Fruit fly (Drosophila melanogaster) S2 (cell line): ENCODE data around the gene Alms1b.

Experiments
- CG8478 ChIP-seq: fragments of >200 bp; optimal IDR thresholded peaks from 2 replicates; lab custom pipeline; 2018
- CTCF ChIP-seq, 2 experiments: fragments of >200 bp; optimal IDR thresholded peaks; 2 replicates each; lab custom pipeline; 2018

Gene Alms1b

dm6 chrX:4609737-4610136 lies 21.0 kb downstream of the Alms1b start:
- TF ChIP-seq CG8478 (no peak), CTCF (optimal IDR thresholded peaks at IDR 0.05; lab: Kevin White, UChicago) (no peak)

dm6 chrX:4606447-4606846 lies 24.3 kb downstream of the Alms1b start:
- TF ChIP-seq CG8478 (no peak), CTCF (optimal IDR thresholded peaks at IDR 0.05; lab: Kevin White, UChicago) (no peak)

dm6 chrX:4605313-4605712 lies 25.4 kb downstream of the Alms1b start:
- no peak for TF ChIP-seq CG8478
- TF ChIP-seq CTCF (optimal IDR thresholded peaks at IDR 0.05; lab: Kevin White, UChicago), result no peak

- TF ChIP-seq CG8478 (no peak), CTCF (optimal IDR thresholded peaks at IDR 0.05; lab: Kevin White, UChicago) (no peak)
Measured at dm6 chrX:4604553-4604952, 26.2 kb downstream of the Alms1b start.

dm6 chrX:4604107-4604506 lies 26.6 kb downstream of the Alms1b start:
- TF ChIP-seq CG8478 (no peak), CTCF (optimal IDR thresholded peaks at IDR 0.05; lab: Kevin White, UChicago) (no peak)

dm6 chrX:4599897-4600469 lies 30.8 kb downstream of the Alms1b start:
- no peak for TF ChIP-seq CG8478
- TF ChIP-seq CTCF (optimal IDR thresholded peaks at IDR 0.05; lab: Kevin White, UChicago), result no peak

dm6 chrX:4596467-4597183 lies 34.1 kb downstream of the Alms1b start:
- TF ChIP-seq CTCF (optimal IDR thresholded peaks at IDR 0.05; lab: Kevin White, UChicago), result no peak
- TF ChIP-seq CG8478, result no peak

- TF ChIP-seq CG8478 (no peak), CTCF (optimal IDR thresholded peaks at IDR 0.05; lab: Kevin White, UChicago) (no peak)
Measured at dm6 chrX:4592258-4592657, 38.5 kb downstream of the Alms1b start.

- TF ChIP-seq CTCF (optimal IDR thresholded peaks at IDR 0.05; lab: Kevin White, UChicago) (no peak), CG8478 (no peak)
Measured at dm6 chrX:4590772-4591064, 40.0 kb downstream of the Alms1b start.

dm6 chrX:4589951-4590771 lies 40.6 kb downstream of the Alms1b start:
- no peak for TF ChIP-seq CG8478
- no peak for TF ChIP-seq CTCF (optimal IDR thresholded peaks at IDR 0.05; lab: Kevin White, UChicago)

- TF ChIP-seq CG8478, result no peak
- TF ChIP-seq CTCF (optimal IDR thresholded peaks at IDR 0.05; lab: Kevin White, UChicago), result no peak
Measured at dm6 chrX:4588981-4589380, 41.8 kb downstream of the Alms1b start.

dm6 chrX:4587584-4587983 lies 43.2 kb downstream of the Alms1b start:
- TF ChIP-seq CG8478, result no peak
- TF ChIP-seq CTCF (optimal IDR thresholded peaks at IDR 0.05; lab: Kevin White, UChicago), result no peak

- TF ChIP-seq CTCF (optimal IDR thresholded peaks at IDR 0.05; lab: Kevin White, UChicago), result no peak
- no peak for TF ChIP-seq CG8478
Measured at dm6 chrX:4582422-4582821, 48.3 kb downstream of the Alms1b start.

dm6 chrX:4581769-4582168 lies 49.0 kb downstream of the Alms1b start:
- TF ChIP-seq CTCF (optimal IDR thresholded peaks at IDR 0.05; lab: Kevin White, UChicago), result no peak
- TF ChIP-seq CG8478, result no peak
